Worm (Caenorhabditis elegans) whole organism, L1 larva: ENCODE data around the gene C49A9.2.
A peak's percentile ranks its signal among the peaks of the same experiment; 100 is the strongest.

ENCODE experiments used
- elt-2 ChIP-seq: sonication (generic microtip); optimal IDR thresholded peaks from 2 replicates; lab custom pipeline; 2016; ENCODE audit warnings: missing genetic modification characterization, mild to moderate bottlenecking, inconsistent platforms, missing compliant biosample characterization, missing genetic modification reagents
- elt-3 ChIP-seq, 6 experiments: fragments of 150-350 bp in 1 of 6; sonication (generic microtip); optimal IDR thresholded peaks; 2 replicates each; lab custom pipeline; 2017 to 2018; ENCODE audit warnings: missing biosample characterization in 6 of 6, missing genetic modification characterization in 6 of 6, inconsistent platforms in 1 of 6
- ets-5 ChIP-seq: fragments of 200-800 bp; sonication (Bioruptor generic); IDR thresholded peaks from 2 replicates; pipeline ENCODE4 v1.3.6; 2022; ENCODE audit warnings: missing genetic modification characterization, missing compliant biosample characterization
- fkh-10 ChIP-seq: sonication (generic microtip); optimal IDR thresholded peaks from 2 replicates; lab custom pipeline; 2017; ENCODE audit warnings: missing biosample characterization, missing genetic modification reagents, missing genetic modification characterization
- jun-1 ChIP-seq: fragments of 150-350 bp; optimal IDR thresholded peaks from 2 replicates; lab custom pipeline; 2014; ENCODE audit warnings: missing biosample characterization, missing genetic modification reagents, missing genetic modification characterization
- lsy-2 ChIP-seq, 2 experiments: fragments of 150-350 bp; optimal IDR thresholded peaks; 2 replicates each; lab custom pipeline; 2014; ENCODE audit warnings: missing biosample characterization in 2 of 2, missing genetic modification characterization in 2 of 2
- nhr-77 ChIP-seq: fragments of 150-350 bp; optimal IDR thresholded peaks from 2 replicates; lab custom pipeline; 2014; ENCODE audit warnings: missing biosample characterization, missing genetic modification characterization
- rnt-1 ChIP-seq: sonication (generic microtip); optimal IDR thresholded peaks from 2 replicates; lab custom pipeline; 2016; ENCODE audit warnings: mild to moderate bottlenecking, missing genetic modification characterization, moderate library complexity, missing compliant biosample characterization
- skn-1 ChIP-seq: fragments of 150-350 bp; optimal IDR thresholded peaks from 2 replicates; lab custom pipeline; 2014; ENCODE audit warnings: missing biosample characterization, missing genetic modification characterization
- xbp-1 ChIP-seq: sonication (generic microtip); optimal IDR thresholded peaks from 2 replicates; lab custom pipeline; 2016; ENCODE audit warnings: missing genetic modification characterization, missing compliant biosample characterization
- ztf-4 ChIP-seq: fragments of 150-350 bp; optimal IDR thresholded peaks from 2 replicates; lab custom pipeline; 2014; ENCODE audit warnings: missing biosample characterization, missing genetic modification characterization

DNA sequence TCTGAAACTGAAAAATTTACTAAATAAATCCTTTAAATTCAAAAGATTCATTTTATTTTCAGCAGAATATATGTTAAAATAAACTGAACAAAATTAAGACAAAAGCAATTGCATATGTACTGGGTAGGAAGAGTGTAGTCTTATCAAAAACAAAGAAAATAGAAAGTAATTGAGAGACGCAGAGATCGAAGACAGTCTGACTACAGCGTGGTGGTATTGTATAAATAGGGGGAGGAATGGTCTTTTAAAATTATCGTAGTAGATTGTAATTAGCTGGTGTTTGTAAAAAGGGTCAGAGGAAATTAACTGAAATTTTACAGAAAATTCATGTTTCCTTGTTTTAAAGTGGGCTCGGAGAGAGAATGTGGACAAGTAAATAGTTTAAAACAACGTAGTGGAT lies 23.2 kb downstream of the C49A9.2 start, which contains the start of gene acox-3:
- TF ChIP-seq elt-2 (tag; lab: Kevin White, UChicago): peak; percentile 54
- TF ChIP-seq fkh-10 (GFP tag; lab: Kevin White, UChicago): no peak
- no peak for TF ChIP-seq ets-5 (GFP tag; lab: Robert Waterston, UW)
- TF ChIP-seq skn-1: no peak
- no peak for TF ChIP-seq xbp-1 (tag; lab: Kevin White, UChicago)
- TF ChIP-seq nhr-77: no peak
- TF ChIP-seq rnt-1 (tag; lab: Kevin White, UChicago): no peak
- TF ChIP-seq jun-1 (tag; lab: Kevin White, UChicago): no peak
- peak in 2 of 6 experiments; percentile 54 to 55 for TF ChIP-seq elt-3 (tag; optimal IDR thresholded peaks at IDR 0.05; lab: Kevin White, UChicago)
- peak in 1 of 2 experiments; percentile 7 for TF ChIP-seq lsy-2 (tag; optimal IDR thresholded peaks at IDR 0.05; lab: Kevin White, UChicago)
- TF ChIP-seq ztf-4: no peak
